Fruit fly (Drosophila melanogaster) whole organism, pupa: ENCODE results near the gene CG17078.

ENCODE experiments used
- CG10348 ChIP-seq: fragments of 200-800 bp; sonication (Bioruptor generic); IDR thresholded peaks from 2 replicates; pipeline ENCODE4 v1.3.6; 2022; ENCODE audit warnings: missing biosample characterization, missing genetic modification characterization
- CG12605 ChIP-seq: fragments of 200-800 bp; sonication (Bioruptor generic); IDR thresholded peaks from 2 replicates; pipeline ENCODE4 v1.3.6; 2022; ENCODE audit warnings: missing biosample characterization, missing genetic modification characterization
- CG13204 ChIP-seq: fragments of 200-800 bp; sonication (Bioruptor generic); optimal IDR thresholded peaks from 2 replicates; lab custom pipeline; 2018; ENCODE audit warnings: missing biosample characterization, mild to moderate bottlenecking, missing genetic modification characterization, moderate library complexity
- CG14655 ChIP-seq: fragments of 200-800 bp; sonication (Bioruptor generic); optimal IDR thresholded peaks from 3 replicates; lab custom pipeline; 2017; ENCODE audit warnings: mild to moderate bottlenecking, missing biosample characterization, missing genetic modification reagents, missing genetic modification characterization
- CG15710 ChIP-seq: fragments of 200-800 bp; sonication (Bioruptor generic); optimal IDR thresholded peaks from 2 replicates; lab custom pipeline; 2018; ENCODE audit warnings: missing biosample characterization, mild to moderate bottlenecking, missing genetic modification characterization, moderate library complexity
- CG17806 ChIP-seq: fragments of 200-800 bp; sonication (Bioruptor generic); optimal IDR thresholded peaks from 2 replicates; lab custom pipeline; 2018; ENCODE audit warnings: missing biosample characterization, mild to moderate bottlenecking, missing genetic modification characterization, moderate library complexity
- CG32121 ChIP-seq: fragments of 200-800 bp; sonication (Bioruptor generic); IDR thresholded peaks from 2 replicates; pipeline ENCODE4 v1.3.6; 2022; ENCODE audit warnings: missing biosample characterization, missing genetic modification characterization
- CG34367 ChIP-seq: fragments of 200-800 bp; sonication (Bioruptor generic); optimal IDR thresholded peaks from 2 replicates; lab custom pipeline; 2018; ENCODE audit warnings: missing biosample characterization, mild to moderate bottlenecking, missing genetic modification characterization
- CG4496 ChIP-seq: fragments of 200-800 bp; sonication (Bioruptor generic); IDR thresholded peaks from 3 replicates; pipeline ENCODE4 v1.3.6; 2022; ENCODE audit warnings: missing biosample characterization, missing genetic modification characterization
- CG8159 ChIP-seq: fragments of 200-800 bp; sonication (Bioruptor generic); optimal IDR thresholded peaks from 3 replicates; lab custom pipeline; 2018; ENCODE audit warnings: missing biosample characterization, mild to moderate bottlenecking, missing genetic modification characterization, moderate library complexity
- CG8301 ChIP-seq: fragments of 200-800 bp; sonication (Bioruptor generic); optimal IDR thresholded peaks from 2 replicates; lab custom pipeline; 2018; ENCODE audit warnings: missing biosample characterization, mild to moderate bottlenecking, missing genetic modification characterization
- CG9948 ChIP-seq: fragments of 200-800 bp; sonication (Bioruptor generic); optimal IDR thresholded peaks from 2 replicates; lab custom pipeline; 2018; ENCODE audit warnings: missing biosample characterization, mild to moderate bottlenecking, missing genetic modification characterization, moderate library complexity
- D1 ChIP-seq: fragments of 200-800 bp; sonication (Bioruptor generic); optimal IDR thresholded peaks from 2 replicates; lab custom pipeline; 2018; ENCODE audit warnings: missing biosample characterization, mild to moderate bottlenecking, missing genetic modification characterization, moderate library complexity
- EcR ChIP-seq: fragments of 200-800 bp; sonication (Bioruptor generic); optimal IDR thresholded peaks from 3 replicates; lab custom pipeline; 2019; ENCODE audit warnings: missing biosample characterization, missing genetic modification characterization, mild to moderate bottlenecking, moderate library complexity, missing genetic modification reagents
- Ets98B ChIP-seq: fragments of 200-800 bp; sonication (Bioruptor generic); IDR thresholded peaks from 2 replicates; pipeline ENCODE4 v1.3.6; 2022; ENCODE audit warnings: missing biosample characterization, missing genetic modification characterization
- Pif1A ChIP-seq: fragments of 200-800 bp; sonication (Bioruptor generic); optimal IDR thresholded peaks from 3 replicates; lab custom pipeline; 2016; ENCODE audit warnings: missing biosample characterization, missing genetic modification characterization
- Pif1B ChIP-seq: fragments of 200-800 bp; sonication (Bioruptor generic); optimal IDR thresholded peaks from 3 replicates; lab custom pipeline; 2016; ENCODE audit warnings: missing biosample characterization, missing genetic modification characterization
- Snoo ChIP-seq: fragments of 200-800 bp; sonication (Bioruptor generic); optimal IDR thresholded peaks from 3 replicates; lab custom pipeline; 2017; ENCODE audit warnings: missing biosample characterization, mild to moderate bottlenecking, missing genetic modification characterization, inconsistent platforms
- fd96Ca ChIP-seq: fragments of 200-800 bp; sonication (Bioruptor generic); IDR thresholded peaks from 3 replicates; pipeline ENCODE4 v1.3.6; 2022; ENCODE audit warnings: missing biosample characterization, missing genetic modification characterization
- gl ChIP-seq: fragments of 200-800 bp; sonication (Bioruptor generic); optimal IDR thresholded peaks from 2 replicates; lab custom pipeline; 2018; ENCODE audit warnings: missing biosample characterization, mild to moderate bottlenecking, missing genetic modification characterization

CG17078 gene

DNA sequence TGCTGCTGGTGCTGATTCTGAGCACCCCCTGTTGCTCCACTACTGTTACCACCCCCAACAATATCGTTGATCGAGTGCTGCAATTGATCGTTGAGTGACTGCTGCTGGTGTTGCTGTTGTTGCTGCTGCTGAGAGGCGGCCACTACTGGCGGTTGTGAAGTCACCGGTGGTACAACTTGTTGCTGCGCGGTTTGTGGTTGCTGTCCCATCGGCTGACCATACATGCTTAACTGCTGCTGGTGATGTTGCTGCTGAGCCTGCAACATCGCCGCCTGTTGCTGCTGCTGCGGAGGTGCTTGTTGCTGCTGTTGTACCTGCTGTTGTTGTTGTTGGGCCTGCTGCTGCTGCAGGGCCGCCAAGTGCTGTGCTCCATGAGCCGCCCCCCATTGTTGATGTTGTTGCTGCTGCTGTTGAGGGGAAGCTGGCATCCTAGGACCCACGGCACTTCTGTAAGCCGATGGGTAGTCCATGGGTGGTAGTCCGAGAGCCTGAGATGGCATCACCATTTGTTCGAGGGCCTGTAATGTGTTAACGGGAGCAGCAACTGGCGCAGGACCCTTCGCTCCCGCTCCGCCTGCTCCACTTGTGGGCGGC, 37.8 kb downstream of the CG17078 start:
- no peak for TF ChIP-seq CG14655 (GFP tag; lab: Kevin White, UChicago)
- TF ChIP-seq Pif1B (GFP tag; lab: Kevin White, UChicago): no peak
- no peak for TF ChIP-seq gl (tag; lab: Kevin White, UChicago)
- no peak for TF ChIP-seq CG15710 (tag; lab: Kevin White, UChicago)
- TF ChIP-seq CG8301 (tag; lab: Kevin White, UChicago): no peak
- TF ChIP-seq EcR (GFP tag; lab: Kevin White, UChicago): no peak
- no peak for TF ChIP-seq CG8159
- TF ChIP-seq CG12605 (GFP tag; lab: Robert Waterston, UW): no peak
- no peak for TF ChIP-seq CG9948 (tag; lab: Kevin White, UChicago)
- TF ChIP-seq Ets98B (GFP tag; lab: Robert Waterston, UW): no peak
- TF ChIP-seq Snoo: no peak
- TF ChIP-seq CG13204: no peak

- TF ChIP-seq Snoo (no peak), CG34367 (tag; lab: Kevin White, UChicago) (no peak), CG10348 (GFP tag; lab: Robert Waterston, UW) (no peak), CG8159 (no peak), CG17806 (tag; lab: Kevin White, UChicago) (no peak), CG15710 (tag; lab: Kevin White, UChicago) (no peak), CG9948 (tag; lab: Kevin White, UChicago) (no peak)
- TF ChIP-seq, all 21 proteins: peak for 0
Measured at dm6 chr2L:232187-232586, 45.8 kb downstream of the CG17078 start, which contains the start of gene CG13693. Gene CG13693, plus strand, starts transcription at chr2L:232487.

DNA sequence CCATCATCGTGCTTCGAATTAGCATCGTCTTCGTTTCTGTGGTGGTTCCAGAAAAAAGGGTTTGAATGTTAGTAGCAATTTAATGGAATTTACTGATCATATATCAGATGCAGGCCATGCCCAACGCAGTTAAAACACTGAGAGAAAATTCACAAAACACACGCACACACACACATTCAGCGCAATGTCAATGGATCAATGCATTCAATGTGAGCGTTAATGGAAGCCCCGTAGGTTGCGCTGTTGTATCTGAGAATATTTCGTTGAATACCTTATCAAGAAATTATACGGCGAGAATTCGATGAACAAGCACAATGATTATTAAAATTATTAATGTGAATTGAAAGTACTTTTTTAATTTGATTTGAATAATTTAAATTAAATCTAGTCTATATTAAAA, 49.8 kb downstream of the CG17078 start:
- no peak for TF ChIP-seq CG8301 (tag; lab: Kevin White, UChicago)
- TF ChIP-seq Snoo: no peak
- no peak for TF ChIP-seq CG9948 (tag; lab: Kevin White, UChicago)
- no peak for TF ChIP-seq Pif1A (GFP tag; lab: Kevin White, UChicago)
- no peak for TF ChIP-seq CG13204
- no peak for TF ChIP-seq CG14655 (GFP tag; lab: Kevin White, UChicago)
- no peak for TF ChIP-seq D1 (tag; lab: Kevin White, UChicago)
- no peak for TF ChIP-seq fd96Ca
- TF ChIP-seq CG15710 (tag; lab: Kevin White, UChicago): no peak
- TF ChIP-seq CG8159: no peak
- no peak for TF ChIP-seq CG4496 (GFP tag; lab: Robert Waterston, UW)
- no peak for TF ChIP-seq CG34367 (tag; lab: Kevin White, UChicago)
- no peak for TF ChIP-seq Pif1B (GFP tag; lab: Kevin White, UChicago)
- TF ChIP-seq CG12605 (GFP tag; lab: Robert Waterston, UW): no peak
- TF ChIP-seq Ets98B (GFP tag; lab: Robert Waterston, UW): no peak
- no peak for TF ChIP-seq CG32121
- no peak for TF ChIP-seq EcR (GFP tag; lab: Kevin White, UChicago)

dm6 chr2L:225386-225682, 52.7 kb downstream of the CG17078 start:
- TF ChIP-seq CG8301 (tag; lab: Kevin White, UChicago) (no peak), CG10348 (GFP tag; lab: Robert Waterston, UW) (no peak), Pif1B (GFP tag; lab: Kevin White, UChicago) (no peak), EcR (GFP tag; lab: Kevin White, UChicago) (peak; percentile 16), D1 (tag; lab: Kevin White, UChicago) (no peak)
